Worm (Caenorhabditis elegans) whole organism, L3 larva: ENCODE data around the gene clec-177.

Source experiments
- R02D3.7 ChIP-seq: fragments of 150-350 bp; optimal IDR thresholded peaks from 2 replicates; lab custom pipeline; 2014; ENCODE audit warnings: missing biosample characterization, missing genetic modification characterization
- aly-2 ChIP-seq: fragments of 150-350 bp; optimal IDR thresholded peaks from 2 replicates; lab custom pipeline; 2014; ENCODE audit warnings: missing biosample characterization, missing genetic modification characterization
- ama-1 ChIP-seq: fragments of 150-350 bp; optimal IDR thresholded peaks from 2 replicates; lab custom pipeline; 2018
- ceh-16 ChIP-seq: sonication (generic microtip); optimal IDR thresholded peaks from 2 replicates; lab custom pipeline; 2017; ENCODE audit warnings: missing biosample characterization, missing genetic modification characterization
- ceh-28 ChIP-seq: fragments of 150-350 bp; optimal IDR thresholded peaks from 2 replicates; lab custom pipeline; 2014; ENCODE audit warnings: missing biosample characterization, missing genetic modification reagents, missing genetic modification characterization
- ceh-9 ChIP-seq: sonication (generic microtip); optimal IDR thresholded peaks from 2 replicates; lab custom pipeline; 2018; ENCODE audit warnings: missing biosample characterization, missing genetic modification characterization
- egl-5 ChIP-seq: fragments of 150-350 bp; optimal IDR thresholded peaks from 2 replicates; lab custom pipeline; 2017; ENCODE audit warnings: missing biosample characterization, missing genetic modification reagents, missing genetic modification characterization, inconsistent platforms
- elt-1 ChIP-seq: fragments of 150-350 bp; optimal IDR thresholded peaks from 2 replicates; lab custom pipeline; 2014; ENCODE audit warnings: missing biosample characterization, missing genetic modification characterization
- elt-2 ChIP-seq: sonication (generic microtip); optimal IDR thresholded peaks from 2 replicates; lab custom pipeline; 2016; ENCODE audit warnings: missing genetic modification reagents, mild to moderate bottlenecking, missing genetic modification characterization, missing compliant biosample characterization
- elt-3 ChIP-seq, 3 experiments: fragments of 150-350 bp in 1 of 3; sonication (generic microtip) in 2 of 3; optimal IDR thresholded peaks; 2 replicates in 2 of 3; 4 replicates in 1 of 3; lab custom pipeline; 2014 to 2017; ENCODE audit warnings: missing biosample characterization in 3 of 3, missing genetic modification characterization in 3 of 3
- eor-1 ChIP-seq, 2 experiments: fragments of 150-350 bp; optimal IDR thresholded peaks; 2 replicates each; lab custom pipeline; 2014 to 2018; ENCODE audit warnings: missing biosample characterization in 2 of 2, missing genetic modification characterization in 2 of 2
- fkh-10 ChIP-seq: sonication (generic microtip); optimal IDR thresholded peaks from 2 replicates; lab custom pipeline; 2017; ENCODE audit warnings: missing biosample characterization, missing genetic modification reagents, missing genetic modification characterization
- fkh-2 ChIP-seq: fragments of 150-350 bp; optimal IDR thresholded peaks from 2 replicates; lab custom pipeline; 2014; ENCODE audit warnings: missing biosample characterization, missing genetic modification reagents, missing genetic modification characterization
- fos-1 ChIP-seq: fragments of 150-350 bp; optimal IDR thresholded peaks from 2 replicates; lab custom pipeline; 2014; ENCODE audit warnings: missing biosample characterization, missing genetic modification characterization
- hmg-11 ChIP-seq: sonication (generic microtip); optimal IDR thresholded peaks from 2 replicates; lab custom pipeline; 2016; ENCODE audit warnings: missing genetic modification characterization, missing compliant biosample characterization
- jun-1 ChIP-seq: fragments of 150-350 bp; optimal IDR thresholded peaks from 2 replicates; lab custom pipeline; 2014; ENCODE audit warnings: missing biosample characterization, missing genetic modification reagents, missing genetic modification characterization
- lin-15B ChIP-seq: fragments of 150-350 bp; optimal IDR thresholded peaks from 2 replicates; lab custom pipeline; 2014; ENCODE audit warnings: missing biosample characterization, missing genetic modification characterization
- lin-39 ChIP-seq: fragments of 150-350 bp; optimal IDR thresholded peaks from 2 replicates; lab custom pipeline; 2018; ENCODE audit warnings: missing biosample characterization, missing genetic modification reagents, missing genetic modification characterization
- lsy-12 ChIP-seq: sonication (generic microtip); optimal IDR thresholded peaks from 2 replicates; lab custom pipeline; 2016; ENCODE audit warnings: mild to moderate bottlenecking, missing genetic modification characterization, missing compliant biosample characterization
- mdl-1 ChIP-seq: fragments of 150-350 bp; optimal IDR thresholded peaks from 2 replicates; lab custom pipeline; 2014; ENCODE audit warnings: missing biosample characterization, missing genetic modification characterization
- mml-1 ChIP-seq: fragments of 150-350 bp; sonication (generic microtip); optimal IDR thresholded peaks from 3 replicates; lab custom pipeline; 2014; ENCODE audit warnings: missing biosample characterization, missing genetic modification characterization
- nfya-1 ChIP-seq: sonication (generic microtip); optimal IDR thresholded peaks from 2 replicates; lab custom pipeline; 2017; ENCODE audit warnings: missing genetic modification characterization, mild to moderate bottlenecking, missing compliant biosample characterization, antibody characterized with exemption, moderate library complexity; ENCODE audit not compliant: insufficient read depth
- nhr-11 ChIP-seq: fragments of 150-350 bp; optimal IDR thresholded peaks from 2 replicates; lab custom pipeline; 2014; ENCODE audit warnings: missing biosample characterization, missing genetic modification characterization
- nhr-12 ChIP-seq: fragments of 150-350 bp; optimal IDR thresholded peaks from 2 replicates; lab custom pipeline; 2014; ENCODE audit warnings: missing biosample characterization, missing genetic modification characterization
- nhr-237 ChIP-seq: fragments of 150-350 bp; optimal IDR thresholded peaks from 2 replicates; lab custom pipeline; 2014; ENCODE audit warnings: missing biosample characterization, missing genetic modification characterization
- nhr-25 ChIP-seq: sonication (generic microtip); optimal IDR thresholded peaks from 2 replicates; lab custom pipeline; 2017; ENCODE audit warnings: missing biosample characterization, missing genetic modification characterization
- nhr-28 ChIP-seq: fragments of 150-350 bp; optimal IDR thresholded peaks from 2 replicates; lab custom pipeline; 2014; ENCODE audit warnings: missing biosample characterization, missing genetic modification characterization
- nhr-76 ChIP-seq: fragments of 150-350 bp; sonication (generic microtip); optimal IDR thresholded peaks from 5 replicates; lab custom pipeline; 2014; ENCODE audit warnings: missing biosample characterization, missing genetic modification characterization
- nhr-77 ChIP-seq: fragments of 150-350 bp; optimal IDR thresholded peaks from 2 replicates; lab custom pipeline; 2014; ENCODE audit warnings: missing biosample characterization, missing genetic modification characterization
- pqm-1 ChIP-seq: fragments of 150-350 bp; optimal IDR thresholded peaks from 2 replicates; lab custom pipeline; 2017; ENCODE audit warnings: missing biosample characterization, missing genetic modification characterization, inconsistent platforms
- sea-2 ChIP-seq: fragments of 150-350 bp; sonication (generic microtip); optimal IDR thresholded peaks from 4 replicates; lab custom pipeline; 2014; ENCODE audit warnings: missing biosample characterization, missing genetic modification reagents, missing genetic modification characterization
- skn-1 ChIP-seq: fragments of 150-350 bp; optimal IDR thresholded peaks from 2 replicates; lab custom pipeline; 2014; ENCODE audit warnings: missing biosample characterization, missing genetic modification characterization
- snpc-4 ChIP-seq: fragments of 150-350 bp; optimal IDR thresholded peaks from 2 replicates; lab custom pipeline; 2014; ENCODE audit warnings: missing biosample characterization, missing genetic modification characterization
- tbx-2 ChIP-seq: sonication (generic microtip); optimal IDR thresholded peaks from 2 replicates; lab custom pipeline; 2016; ENCODE audit warnings: mild to moderate bottlenecking, missing genetic modification characterization, missing compliant biosample characterization
- unc-39 ChIP-seq: sonication (generic microtip); optimal IDR thresholded peaks from 4 replicates; lab custom pipeline; 2017; ENCODE audit warnings: missing biosample characterization, missing genetic modification characterization
- unc-62 ChIP-seq: fragments of 150-350 bp; sonication (generic microtip); optimal IDR thresholded peaks from 4 replicates; lab custom pipeline; 2014; ENCODE audit warnings: missing biosample characterization, missing genetic modification reagents, missing genetic modification characterization
- zag-1 ChIP-seq: fragments of 150-350 bp; optimal IDR thresholded peaks from 2 replicates; lab custom pipeline; 2014; ENCODE audit warnings: missing biosample characterization, missing genetic modification characterization
- ztf-4 ChIP-seq: fragments of 150-350 bp; optimal IDR thresholded peaks from 2 replicates; lab custom pipeline; 2014; ENCODE audit warnings: missing biosample characterization, missing genetic modification characterization

Gene clec-177

ce11 chrIV:4988531-4988930 is 2.2 kb downstream of the clec-177 start, which contains the start of gene E03H12.7:
TSS of gene E03H12.7 (minus strand) at chrIV:4988631.
- TF ChIP-seq tbx-2 (tag; lab: Kevin White, UChicago) (no peak), fos-1 (tag; lab: Kevin White, UChicago) (no peak), fkh-2 (no peak), fkh-10 (no peak)

DNA sequence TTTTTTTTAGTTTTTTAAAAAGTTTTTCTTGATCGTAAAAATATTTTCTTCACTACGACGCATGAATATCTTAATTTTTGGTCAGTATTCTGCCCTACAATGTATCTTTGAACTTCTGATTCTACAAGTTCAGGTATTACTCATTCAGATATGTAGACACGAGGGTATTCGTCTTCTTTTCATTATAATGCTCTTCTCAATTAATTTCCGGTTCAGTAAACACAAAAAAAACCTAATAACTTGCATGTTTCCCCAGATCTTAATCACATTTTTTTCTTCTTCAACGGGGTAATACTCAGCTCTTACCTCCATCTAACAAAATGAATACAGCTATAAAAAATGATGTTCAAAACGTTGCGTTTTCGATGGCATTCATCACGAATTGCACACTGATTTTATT is 5.7 kb downstream of the clec-177 start, which contains the start of gene str-162:
Gene str-162 (plus strand): TSS at position 301 of the 400 bp plus-strand sequence.
- TF ChIP-seq nhr-28 (no peak), lin-39 (tag; lab: Kevin White, UChicago) (no peak), lin-15B (tag; lab: Kevin White, UChicago) (no peak), hmg-11 (no peak)

DNA sequence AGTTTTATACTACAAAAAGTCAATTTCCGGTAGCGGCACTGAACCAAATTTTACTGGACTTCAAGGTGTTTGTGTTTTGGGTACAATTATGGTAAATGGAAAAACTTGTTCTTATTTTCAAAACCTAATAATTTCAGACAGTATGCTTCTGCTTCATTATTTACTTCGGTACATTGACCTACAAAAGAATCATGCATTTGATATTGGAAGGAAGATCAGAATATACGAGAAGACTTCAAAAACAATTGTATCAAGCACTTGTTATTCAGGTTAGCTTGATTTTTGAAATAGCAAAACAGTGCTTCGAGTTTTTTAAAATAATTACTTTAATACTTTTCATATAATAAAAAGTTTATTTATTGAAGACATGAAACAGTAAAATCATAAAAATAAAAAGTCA is 6.8 kb downstream of the clec-177 start:
- no peak for TF ChIP-seq nhr-28

DNA sequence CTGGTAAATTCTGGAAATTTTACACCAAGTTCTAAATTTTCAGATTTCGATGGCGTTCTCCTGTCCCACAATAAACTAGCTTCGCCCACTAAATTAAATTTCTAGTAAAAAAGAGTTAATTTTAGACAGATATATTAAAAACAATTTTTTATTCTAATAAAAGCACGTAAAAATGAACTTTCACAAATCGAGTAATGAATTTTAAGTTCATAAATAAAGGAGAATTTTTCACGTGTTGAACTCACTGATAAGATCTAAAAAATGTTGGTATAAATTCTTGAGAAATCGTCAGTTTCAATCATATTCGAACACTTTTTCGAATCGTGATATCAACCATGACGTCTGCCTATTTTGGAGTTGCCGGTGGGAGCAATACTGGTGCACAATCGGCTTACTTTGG is 9.5 kb downstream of the clec-177 start, which contains the start of gene ssq-2:
Gene ssq-2 (plus strand): TSS at position 301 of the 400 bp plus-strand sequence.
- no peak for TF ChIP-seq ama-1 (lab: Kevin White, UChicago)
- TF ChIP-seq elt-2, result no peak
- TF ChIP-seq egl-5 (tag; lab: Kevin White, UChicago), result no peak
- TF ChIP-seq ceh-16 (tag; lab: Kevin White, UChicago), result no peak
- TF ChIP-seq elt-3 (tag; optimal IDR thresholded peaks at IDR 0.05; lab: Kevin White, UChicago), result no peak
- no peak for TF ChIP-seq fkh-2
- no peak for TF ChIP-seq nhr-11
- no peak for TF ChIP-seq nhr-76 (tag; lab: Kevin White, UChicago)
- no peak for TF ChIP-seq nhr-25 (tag; lab: Kevin White, UChicago)
- no peak for TF ChIP-seq nhr-12
- TF ChIP-seq hmg-11, result no peak
- TF ChIP-seq lin-39 (tag; lab: Kevin White, UChicago), result no peak
- TF ChIP-seq aly-2 (tag; lab: Kevin White, UChicago), result no peak
- no peak for TF ChIP-seq unc-62 (GFP tag; lab: Kevin White, UChicago)
- no peak for TF ChIP-seq ceh-28
- no peak for TF ChIP-seq snpc-4
- no peak for TF ChIP-seq nhr-77 (tag; lab: Kevin White, UChicago)
- TF ChIP-seq fkh-10, result no peak
- no peak for TF ChIP-seq zag-1

ce11 chrIV:4996956-4997355 is 10.6 kb downstream of the clec-177 start:
- no peak for TF ChIP-seq pqm-1 (tag; lab: Kevin White, UChicago)
- no peak for TF ChIP-seq zag-1
- TF ChIP-seq unc-39, result no peak
- no peak for TF ChIP-seq elt-1
- TF ChIP-seq nhr-25 (tag; lab: Kevin White, UChicago), result no peak
- TF ChIP-seq mdl-1 (tag; lab: Kevin White, UChicago), result no peak
- no peak for TF ChIP-seq elt-3 (tag; optimal IDR thresholded peaks at IDR 0.05; lab: Kevin White, UChicago)
- no peak for TF ChIP-seq ceh-9 (tag; lab: Kevin White, UChicago)
- TF ChIP-seq ama-1 (lab: Kevin White, UChicago), result no peak
- no peak for TF ChIP-seq jun-1 (tag; lab: Kevin White, UChicago)
- no peak for TF ChIP-seq fos-1 (tag; lab: Kevin White, UChicago)
- TF ChIP-seq nhr-237, result no peak
- no peak for TF ChIP-seq fkh-10
- no peak for TF ChIP-seq nhr-77 (tag; lab: Kevin White, UChicago)
- TF ChIP-seq ceh-16 (tag; lab: Kevin White, UChicago), result no peak
- TF ChIP-seq fkh-2, result no peak
- no peak for TF ChIP-seq hmg-11
- TF ChIP-seq, all 47 proteins: peak for 0

DNA sequence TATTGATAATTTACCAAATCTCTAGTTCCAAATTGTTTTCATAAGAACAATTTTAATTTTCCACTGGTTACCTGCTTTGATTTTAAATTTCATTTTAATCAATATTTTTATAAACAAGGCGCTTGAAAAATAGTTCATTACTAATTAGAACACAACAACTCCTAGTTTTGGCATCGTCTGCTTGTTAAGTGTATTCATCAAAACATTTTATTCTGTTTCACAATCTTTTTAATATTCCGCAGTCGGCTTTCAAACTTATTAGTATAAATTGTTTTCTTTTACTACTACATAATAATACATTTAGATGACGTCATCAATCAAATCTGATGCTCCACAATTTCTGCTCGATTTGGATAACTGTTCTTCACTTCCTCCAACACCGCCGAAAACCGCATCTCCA is 16.1 kb downstream of the clec-177 start, which contains the start of gene pes-1:
Gene pes-1 (plus strand): TSS at position 301 of the 400 bp plus-strand sequence.
- TF ChIP-seq ama-1 (lab: Kevin White, UChicago) (no peak), lsy-12 (tag; lab: Kevin White, UChicago) (no peak), ztf-4 (tag; lab: Kevin White, UChicago) (no peak), egl-5 (tag; lab: Kevin White, UChicago) (no peak), nhr-25 (tag; lab: Kevin White, UChicago) (no peak), hmg-11 (no peak), nhr-28 (no peak), elt-2 (no peak), mml-1 (tag; lab: Kevin White, UChicago) (no peak), nfya-1 (no peak), fkh-10 (no peak), pqm-1 (tag; lab: Kevin White, UChicago) (no peak), fkh-2 (no peak), nhr-11 (no peak), eor-1 (tag; optimal IDR thresholded peaks at IDR 0.05; lab: Kevin White, UChicago) (no peak), ceh-9 (tag; lab: Kevin White, UChicago) (no peak), sea-2 (GFP tag; lab: Kevin White, UChicago) (no peak), skn-1 (tag; lab: Kevin White, UChicago) (no peak), elt-1 (no peak), R02D3.7 (tag; lab: Kevin White, UChicago) (no peak)
- TF ChIP-seq, all 47 proteins: peak for 0
